Worm (Caenorhabditis elegans) whole organism, L2 larva: Measurements from ENCODE around the gene unc-8.

Experiments used
- alr-1 ChIP-seq: fragments of 150-350 bp; optimal IDR thresholded peaks from 2 replicates; lab custom pipeline; 2014; ENCODE audit warnings: missing biosample characterization, missing genetic modification characterization
- ama-1 ChIP-seq: fragments of 150-350 bp; optimal IDR thresholded peaks from 2 replicates; lab custom pipeline; 2018; ENCODE audit warnings: inconsistent platforms
- blmp-1 ChIP-seq: sonication (generic microtip); optimal IDR thresholded peaks from 2 replicates; lab custom pipeline; 2017; ENCODE audit warnings: missing genetic modification characterization, mild to moderate bottlenecking, missing compliant biosample characterization, antibody characterized with exemption, moderate library complexity; ENCODE audit not compliant: insufficient read depth
- ceh-16 ChIP-seq: fragments of 150-350 bp; optimal IDR thresholded peaks from 2 replicates; lab custom pipeline; 2014; ENCODE audit warnings: missing biosample characterization, missing genetic modification characterization
- fos-1 ChIP-seq: fragments of 150-350 bp; optimal IDR thresholded peaks from 2 replicates; lab custom pipeline; 2014; ENCODE audit warnings: missing biosample characterization, missing genetic modification characterization
- mdl-1 ChIP-seq, 2 experiments: fragments of 150-350 bp in 1 of 2; sonication (generic microtip) in 1 of 2; optimal IDR thresholded peaks; 2 replicates each; lab custom pipeline; 2017; ENCODE audit warnings: missing biosample characterization in 2 of 2, missing genetic modification characterization in 2 of 2
- skn-1 ChIP-seq: sonication (generic microtip); optimal IDR thresholded peaks from 2 replicates; lab custom pipeline; 2017; ENCODE audit warnings: missing biosample characterization, missing genetic modification characterization
- unc-39 ChIP-seq: fragments of 150-350 bp; optimal IDR thresholded peaks from 2 replicates; lab custom pipeline; 2014; ENCODE audit warnings: missing biosample characterization, missing genetic modification characterization

DNA sequence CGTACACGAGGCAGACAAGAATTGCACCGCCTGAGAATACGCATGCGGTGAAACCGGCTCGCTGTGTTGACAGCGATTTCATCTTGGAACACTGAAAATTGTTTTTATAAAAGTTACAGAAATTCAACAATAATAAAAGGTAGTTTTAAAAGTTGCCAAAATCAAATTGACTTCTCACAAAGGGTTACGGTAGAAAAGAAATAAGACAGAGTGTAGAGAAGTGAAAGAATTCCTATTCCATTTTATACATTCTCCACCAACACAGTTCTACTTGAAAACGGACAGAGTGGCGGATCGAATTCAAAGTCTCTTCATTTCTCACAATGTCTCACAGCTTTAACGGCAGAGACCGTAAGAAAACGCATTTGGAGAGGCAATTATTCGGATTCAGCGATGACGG is 44.5 kb upstream of the unc-8 start, which contains the start of gene col-113:
- TF ChIP-seq blmp-1 (tag; lab: Kevin White, UChicago) (no peak), ama-1 (lab: Kevin White, UChicago) (no peak), mdl-1 (tag; optimal IDR thresholded peaks at IDR 0.05; lab: Kevin White, UChicago) (no peak), unc-39 (no peak), skn-1 (tag; lab: Kevin White, UChicago) (no peak), fos-1 (tag; lab: Kevin White, UChicago) (no peak), ceh-16 (tag; lab: Kevin White, UChicago) (no peak), alr-1 (no peak)
